Worm (Caenorhabditis elegans) whole organism, early embryonic: ENCODE measurements around the gene amph-1.

Source experiments
- B0310.2 ChIP-seq: sonication (generic microtip); optimal IDR thresholded peaks from 2 replicates; lab custom pipeline; 2016; ENCODE audit warnings: mild to moderate bottlenecking, missing genetic modification characterization, missing compliant biosample characterization
- F13C5.2 ChIP-seq: sonication (generic microtip); optimal IDR thresholded peaks from 2 replicates; lab custom pipeline; 2017; ENCODE audit warnings: mild to moderate bottlenecking, missing genetic modification characterization, inconsistent platforms, missing compliant biosample characterization
- aly-1 ChIP-seq: sonication (generic microtip); optimal IDR thresholded peaks from 2 replicates; lab custom pipeline; 2016; ENCODE audit warnings: missing genetic modification characterization, missing compliant biosample characterization
- ama-1 ChIP-seq: fragments of 150-350 bp; optimal IDR thresholded peaks from 2 replicates; lab custom pipeline; 2014
- ceh-13 ChIP-seq: fragments of 200-800 bp; sonication (Bioruptor generic); optimal IDR thresholded peaks from 2 replicates; lab custom pipeline; 2018; ENCODE audit warnings: mild to moderate bottlenecking, missing genetic modification characterization, missing compliant biosample characterization
- ceh-36 ChIP-seq: sonication (generic microtip); optimal IDR thresholded peaks from 2 replicates; lab custom pipeline; 2016; ENCODE audit warnings: missing genetic modification characterization, inconsistent platforms, missing compliant biosample characterization
- ets-7 ChIP-seq: sonication (generic microtip); optimal IDR thresholded peaks from 2 replicates; lab custom pipeline; 2016; ENCODE audit warnings: missing genotype, missing genetic modification characterization, missing compliant biosample characterization
- flt-1 ChIP-seq: fragments of 200-800 bp; sonication (Bioruptor generic); IDR thresholded peaks from 2 replicates; pipeline ENCODE4 v1.3.6; 2022; ENCODE audit warnings: missing genetic modification characterization, missing compliant biosample characterization
- hmbx-1 ChIP-seq: sonication (generic microtip); optimal IDR thresholded peaks from 2 replicates; lab custom pipeline; 2016; ENCODE audit warnings: mild to moderate bottlenecking, missing genetic modification characterization, missing compliant biosample characterization
- hmg-4 ChIP-seq: fragments of 200-800 bp; sonication (Bioruptor generic); optimal IDR thresholded peaks from 2 replicates; lab custom pipeline; 2018; ENCODE audit warnings: mild to moderate bottlenecking, missing genetic modification characterization, missing compliant biosample characterization
- hnd-1 ChIP-seq: sonication (generic microtip); optimal IDR thresholded peaks from 2 replicates; lab custom pipeline; 2016; ENCODE audit warnings: missing genetic modification characterization, missing compliant biosample characterization
- pes-1 ChIP-seq: fragments of 200-800 bp; sonication (Bioruptor generic); IDR thresholded peaks from 2 replicates; pipeline ENCODE4 v1.3.6; 2022; ENCODE audit warnings: missing genetic modification reagents, missing genetic modification characterization, missing compliant biosample characterization
- scrt-1 ChIP-seq: fragments of 200-800 bp; sonication (Bioruptor generic); IDR thresholded peaks from 2 replicates; pipeline ENCODE4 v1.3.6; 2022; ENCODE audit warnings: missing genetic modification characterization, missing compliant biosample characterization
- sea-1 ChIP-seq: fragments of 200-800 bp; sonication (Bioruptor generic); conservative IDR thresholded peaks from 2 replicates; pipeline ENCODE4 v1.3.6; 2022; ENCODE audit warnings: missing genetic modification characterization, missing compliant biosample characterization
- tbx-11 ChIP-seq: fragments of 200-800 bp; sonication (Bioruptor generic); IDR thresholded peaks from 2 replicates; pipeline ENCODE4 v1.3.6; 2022; ENCODE audit warnings: missing genetic modification characterization, missing compliant biosample characterization
- tbx-37 ChIP-seq: fragments of 200-800 bp; sonication (Bioruptor generic); conservative IDR thresholded peaks from 2 replicates; pipeline ENCODE4 v1.3.6; 2022; ENCODE audit warnings: missing genetic modification reagents, missing genetic modification characterization, missing compliant biosample characterization
- tra-4 ChIP-seq: sonication (generic microtip); optimal IDR thresholded peaks from 2 replicates; lab custom pipeline; 2017; ENCODE audit warnings: missing genetic modification characterization, missing compliant biosample characterization

amph-1 gene

DNA sequence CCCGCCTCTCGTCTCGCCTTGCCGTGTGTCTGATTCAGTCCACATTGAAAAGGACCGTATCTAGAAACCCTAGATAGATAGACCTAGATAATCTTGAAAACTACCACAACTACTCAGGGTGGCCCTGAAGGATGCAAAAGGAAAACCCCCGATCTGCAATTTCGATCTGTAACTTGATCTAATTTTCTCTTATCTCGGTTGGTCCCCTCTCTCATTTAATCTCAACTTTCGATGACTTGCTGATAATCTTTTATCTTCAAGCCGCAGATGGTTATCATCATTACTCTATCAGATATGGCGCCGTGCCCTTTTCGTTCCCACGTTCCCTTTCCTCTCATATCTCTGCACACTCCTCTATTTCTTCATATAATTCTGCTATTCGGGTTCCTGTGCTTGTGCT is 32.2 kb downstream of the amph-1 start:
- no peak for TF ChIP-seq hnd-1 (tag; lab: Kevin White, UChicago)
- TF ChIP-seq ama-1 (lab: Kevin White, UChicago) = no peak
- TF ChIP-seq ceh-13 (GFP tag; lab: Kevin White, UChicago) = no peak
- TF ChIP-seq hmbx-1 = no peak
- no peak for TF ChIP-seq hmg-4 (GFP tag; lab: Kevin White, UChicago)
- TF ChIP-seq ceh-36 (tag; lab: Kevin White, UChicago) = no peak
- no peak for TF ChIP-seq scrt-1 (GFP tag; lab: Robert Waterston, UW)
- no peak for TF ChIP-seq B0310.2
- TF ChIP-seq sea-1 (GFP tag; lab: Robert Waterston, UW) = no peak
- TF ChIP-seq aly-1 (tag; lab: Kevin White, UChicago) = no peak
- TF ChIP-seq tbx-37 (GFP tag; lab: Robert Waterston, UW) = no peak
- no peak for TF ChIP-seq pes-1 (GFP tag; lab: Robert Waterston, UW)
- TF ChIP-seq tbx-11 (GFP tag; lab: Robert Waterston, UW) = no peak
- no peak for TF ChIP-seq F13C5.2 (tag; lab: Kevin White, UChicago)
- no peak for TF ChIP-seq flt-1 (GFP tag; lab: Robert Waterston, UW)
- no peak for TF ChIP-seq tra-4 (tag; lab: Kevin White, UChicago)
- no peak for TF ChIP-seq ets-7 (tag; lab: Kevin White, UChicago)

DNA sequence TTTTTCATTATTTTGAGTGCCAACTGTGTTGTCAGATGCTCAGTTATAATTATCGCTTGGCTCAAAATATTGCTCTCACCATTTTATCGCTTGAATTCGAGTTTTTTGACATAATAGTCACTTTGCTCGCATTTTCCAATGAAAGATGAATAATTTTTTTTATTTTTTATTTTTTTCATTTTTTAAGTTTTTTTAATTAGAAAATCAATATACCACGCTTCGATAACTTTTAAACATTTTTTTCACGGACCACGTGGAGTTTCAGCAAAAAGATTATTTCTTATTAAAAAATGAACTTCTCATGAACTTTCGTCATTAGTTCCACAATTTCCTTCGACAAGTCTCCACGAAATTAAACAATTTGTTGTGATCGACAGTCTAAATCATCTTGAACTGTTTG is 33.0 kb downstream of the amph-1 start, which contains the start of gene elt-1:
Gene elt-1, plus strand, starts transcription at position 301 of the 400 bp plus-strand sequence.
- TF ChIP-seq sea-1 (GFP tag; lab: Robert Waterston, UW) (no peak), aly-1 (tag; lab: Kevin White, UChicago) (no peak), tbx-37 (GFP tag; lab: Robert Waterston, UW) (no peak), ceh-13 (GFP tag; lab: Kevin White, UChicago) (no peak), flt-1 (GFP tag; lab: Robert Waterston, UW) (no peak), ets-7 (tag; lab: Kevin White, UChicago) (no peak), ceh-36 (tag; lab: Kevin White, UChicago) (no peak), hmg-4 (GFP tag; lab: Kevin White, UChicago) (no peak), ama-1 (lab: Kevin White, UChicago) (no peak), tra-4 (tag; lab: Kevin White, UChicago) (no peak), scrt-1 (GFP tag; lab: Robert Waterston, UW) (no peak), hnd-1 (tag; lab: Kevin White, UChicago) (no peak)

DNA sequence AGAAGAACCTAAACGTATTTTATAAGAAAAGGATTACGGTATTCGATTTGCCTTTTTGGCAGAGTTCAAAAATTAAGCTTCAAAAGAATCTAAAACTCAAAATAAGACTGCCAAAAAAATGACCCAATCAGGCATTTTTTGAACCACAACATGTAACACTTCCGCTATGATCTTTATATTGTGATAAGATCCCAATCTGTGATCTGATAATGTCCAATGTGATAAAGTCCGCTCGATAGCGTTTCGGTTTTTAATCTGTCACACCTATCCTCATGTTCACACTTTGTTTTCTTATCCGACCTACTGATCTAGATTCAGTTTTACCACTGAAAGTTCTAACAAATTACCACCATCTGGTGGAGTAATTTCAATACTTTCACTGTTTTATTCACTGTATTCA is 33.6 kb downstream of the amph-1 start:
- TF ChIP-seq F13C5.2 (tag; lab: Kevin White, UChicago) (no peak), hmbx-1 (no peak), hmg-4 (GFP tag; lab: Kevin White, UChicago) (no peak), ets-7 (tag; lab: Kevin White, UChicago) (no peak), scrt-1 (GFP tag; lab: Robert Waterston, UW) (no peak), ceh-13 (GFP tag; lab: Kevin White, UChicago) (no peak), aly-1 (tag; lab: Kevin White, UChicago) (no peak), sea-1 (GFP tag; lab: Robert Waterston, UW) (no peak), pes-1 (GFP tag; lab: Robert Waterston, UW) (no peak), ceh-36 (tag; lab: Kevin White, UChicago) (no peak), tbx-11 (GFP tag; lab: Robert Waterston, UW) (no peak), ama-1 (lab: Kevin White, UChicago) (no peak), tra-4 (tag; lab: Kevin White, UChicago) (no peak), hnd-1 (tag; lab: Kevin White, UChicago) (no peak), flt-1 (GFP tag; lab: Robert Waterston, UW) (no peak), tbx-37 (GFP tag; lab: Robert Waterston, UW) (no peak), B0310.2 (no peak)

- TF ChIP-seq ceh-13 (GFP tag; lab: Kevin White, UChicago) (no peak), ama-1 (lab: Kevin White, UChicago) (no peak), F13C5.2 (tag; lab: Kevin White, UChicago) (no peak), aly-1 (tag; lab: Kevin White, UChicago) (no peak), ets-7 (tag; lab: Kevin White, UChicago) (no peak), tra-4 (tag; lab: Kevin White, UChicago) (no peak), flt-1 (GFP tag; lab: Robert Waterston, UW) (no peak), sea-1 (GFP tag; lab: Robert Waterston, UW) (no peak)
Observed at ce11 chrIV:9613072-9613590, 34.5 kb downstream of the amph-1 start.

DNA sequence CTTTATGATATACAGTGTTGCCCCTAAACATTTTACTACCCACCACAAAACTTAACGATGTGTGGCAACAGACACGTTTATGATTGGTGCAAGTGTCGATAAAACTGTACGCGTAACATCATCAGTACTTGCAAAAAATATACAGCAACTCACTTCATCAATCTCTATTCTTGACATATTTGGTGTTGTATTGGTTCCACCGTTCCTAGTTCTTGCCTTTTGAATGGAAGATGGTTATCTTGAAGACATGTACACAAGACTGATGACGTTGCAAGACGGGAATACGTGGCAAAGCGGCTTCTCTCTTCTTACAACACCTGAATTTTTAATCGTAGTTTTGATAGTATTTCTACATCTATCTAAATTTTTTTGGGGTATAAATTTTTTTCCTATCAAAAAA is 36.8 kb downstream of the amph-1 start:
- TF ChIP-seq tbx-11 (GFP tag; lab: Robert Waterston, UW) = no peak
- no peak for TF ChIP-seq ceh-13 (GFP tag; lab: Kevin White, UChicago)
- no peak for TF ChIP-seq hnd-1 (tag; lab: Kevin White, UChicago)
- no peak for TF ChIP-seq flt-1 (GFP tag; lab: Robert Waterston, UW)
- no peak for TF ChIP-seq ceh-36 (tag; lab: Kevin White, UChicago)
- TF ChIP-seq scrt-1 (GFP tag; lab: Robert Waterston, UW) = no peak
- no peak for TF ChIP-seq ets-7 (tag; lab: Kevin White, UChicago)
- no peak for TF ChIP-seq aly-1 (tag; lab: Kevin White, UChicago)
- TF ChIP-seq sea-1 (GFP tag; lab: Robert Waterston, UW) = no peak
- no peak for TF ChIP-seq tra-4 (tag; lab: Kevin White, UChicago)
- TF ChIP-seq tbx-37 (GFP tag; lab: Robert Waterston, UW) = no peak
- TF ChIP-seq B0310.2 = no peak
- no peak for TF ChIP-seq F13C5.2 (tag; lab: Kevin White, UChicago)

DNA sequence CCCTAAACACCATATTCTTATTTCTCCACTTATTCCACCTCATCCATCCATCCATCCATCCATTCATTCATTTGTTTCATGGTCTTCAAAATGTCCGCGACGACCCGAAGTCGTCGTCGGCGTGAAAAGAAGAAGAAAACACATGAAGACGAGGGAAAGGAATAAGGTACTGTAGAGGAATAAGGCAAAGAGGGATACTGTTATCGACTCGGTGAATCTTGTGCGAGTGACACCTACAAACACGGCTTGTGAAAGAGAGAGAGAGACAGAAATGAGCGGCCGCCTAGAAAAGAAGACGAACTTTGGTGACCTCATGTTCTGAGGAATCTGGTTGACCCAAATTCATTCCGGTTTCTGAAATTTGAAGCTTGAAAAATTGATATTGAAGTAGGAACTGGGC is 38.6 kb downstream of the amph-1 start:
- no peak for TF ChIP-seq tbx-11 (GFP tag; lab: Robert Waterston, UW)
- no peak for TF ChIP-seq tbx-37 (GFP tag; lab: Robert Waterston, UW)
- no peak for TF ChIP-seq ets-7 (tag; lab: Kevin White, UChicago)
- TF ChIP-seq ceh-13 (GFP tag; lab: Kevin White, UChicago) = no peak
- TF ChIP-seq sea-1 (GFP tag; lab: Robert Waterston, UW) = no peak
- no peak for TF ChIP-seq scrt-1 (GFP tag; lab: Robert Waterston, UW)
- no peak for TF ChIP-seq ama-1 (lab: Kevin White, UChicago)
